Worm (Caenorhabditis elegans): ENCODE data around the gene F07H5.7.
A peak's percentile ranks its signal among the peaks of the same experiment; 100 is the strongest.

F07H5.7 gene

ce11 chrII:8818978-8819896 lies 25.3 kb upstream of the F07H5.7 start, which contains the start of gene F46C5.10:
Gene F46C5.10 (minus strand): TSS chrII:8819028.
- TF ChIP-seq nhr-76 (tag; optimal IDR thresholded peaks at IDR 0.05), result no peak
- no peak for TF ChIP-seq dmd-9 (GFP tag; IDR thresholded peaks at IDR 0.05)
- no peak for TF ChIP-seq Y5F2A.4 (GFP tag; optimal IDR thresholded peaks at IDR 0.05)
- peak; percentile 49 for TF ChIP-seq nhr-6 (tag; optimal IDR thresholded peaks at IDR 0.05)
- TF ChIP-seq daf-8 (GFP tag; IDR thresholded peaks at IDR 0.05), result no peak
- no peak for TF ChIP-seq spr-3 (GFP tag; optimal IDR thresholded peaks at IDR 0.05)
- TF ChIP-seq nhr-10 (tag; optimal IDR thresholded peaks at IDR 0.05), result no peak
- no peak for TF ChIP-seq hlh-11 (tag; optimal IDR thresholded peaks at IDR 0.05)
- TF ChIP-seq daf-19 (GFP tag; conservative IDR thresholded peaks at IDR 0.05), result no peak
- TF ChIP-seq R02D3.7 (tag; optimal IDR thresholded peaks at IDR 0.05), result no peak
- TF ChIP-seq fos-1 (tag; optimal IDR thresholded peaks at IDR 0.05), result no peak
- no peak for TF ChIP-seq mdt-29 (GFP tag; IDR thresholded peaks at IDR 0.05)
- no peak for TF ChIP-seq mdl-1 (tag; optimal IDR thresholded peaks at IDR 0.05)
- TF ChIP-seq lsy-2 (tag; optimal IDR thresholded peaks at IDR 0.05), result peak; percentile 10 to 53
- no peak for TF ChIP-seq F26F4.8 (GFP tag; conservative IDR thresholded peaks at IDR 0.05)
- no peak for TF ChIP-seq aly-2 (tag; optimal IDR thresholded peaks at IDR 0.05)
- TF ChIP-seq gei-8 (GFP tag; optimal IDR thresholded peaks at IDR 0.05), result no peak
- TF ChIP-seq cey-2 (tag; optimal IDR thresholded peaks at IDR 0.05; ENCODE audit: borderline replicate concordance, insufficient read depth), result no peak
- no peak for TF ChIP-seq mxl-3 (GFP tag; optimal IDR thresholded peaks at IDR 0.05)
- TF ChIP-seq daf-12 (tag; optimal IDR thresholded peaks at IDR 0.05), result no peak
- no peak for TF ChIP-seq spr-1 (tag; optimal IDR thresholded peaks at IDR 0.05)
- no peak for TF ChIP-seq T20F7.1 (GFP tag; optimal IDR thresholded peaks at IDR 0.05)
- no peak for TF ChIP-seq snpc-1.2 (GFP tag; IDR thresholded peaks at IDR 0.05)
- TF ChIP-seq sdz-12 (GFP tag; optimal IDR thresholded peaks at IDR 0.05), result no peak
- no peak for TF ChIP-seq nhr-41 (GFP tag; IDR thresholded peaks at IDR 0.05)
- no peak for TF ChIP-seq unc-39 (tag; optimal IDR thresholded peaks at IDR 0.05)
- TF ChIP-seq ceh-44 (GFP tag; IDR thresholded peaks at IDR 0.05), result no peak
- TF ChIP-seq nhr-28 (tag; optimal IDR thresholded peaks at IDR 0.05), result peak; percentile 25
- no peak for TF ChIP-seq lin-29 (GFP tag; IDR thresholded peaks at IDR 0.05)
- TF ChIP-seq mep-1 (tag; optimal IDR thresholded peaks at IDR 0.05), result peak; percentile 65
- TF ChIP-seq ceh-28 (tag; optimal IDR thresholded peaks at IDR 0.05), result no peak
- TF ChIP-seq skn-1 (tag; optimal IDR thresholded peaks at IDR 0.05), result no peak
- TF ChIP-seq egl-43 (GFP tag; IDR thresholded peaks at IDR 0.05), result no peak
- no peak for TF ChIP-seq nhr-237 (tag; optimal IDR thresholded peaks at IDR 0.05)
- TF ChIP-seq zip-2 (tag; optimal IDR thresholded peaks at IDR 0.05), result no peak
- TF ChIP-seq F44E2.7 (GFP tag; IDR thresholded peaks at IDR 0.05), result no peak
- TF ChIP-seq tra-1 (GFP tag; IDR thresholded peaks at IDR 0.05), result no peak
- no peak for TF ChIP-seq arid-1 (GFP tag; conservative IDR thresholded peaks at IDR 0.05)
- TF ChIP-seq dmd-6 (GFP tag; IDR thresholded peaks at IDR 0.05), result no peak
- TF ChIP-seq lir-3 (tag; optimal IDR thresholded peaks at IDR 0.05), result no peak
- no peak for TF ChIP-seq Y48G9A.11 (GFP tag; IDR thresholded peaks at IDR 0.05)
- no peak for TF ChIP-seq lim-7 (GFP tag; IDR thresholded peaks at IDR 0.05)
- TF ChIP-seq aha-1 (tag), result peak; percentile 65
- no peak for TF ChIP-seq ZK337.2 (GFP tag; IDR thresholded peaks at IDR 0.05)
- TF ChIP-seq Y105C5A.15 (GFP tag; IDR thresholded peaks at IDR 0.05), result no peak
- no peak for TF ChIP-seq dpl-1 (GFP tag; optimal IDR thresholded peaks at IDR 0.05)
- no peak for TF ChIP-seq ceh-32 (tag; optimal IDR thresholded peaks at IDR 0.05; ENCODE audit: poor library complexity)
- no peak for TF ChIP-seq snpc-4 (tag; optimal IDR thresholded peaks at IDR 0.05)
- TF ChIP-seq saeg-2 (GFP tag; IDR thresholded peaks at IDR 0.05), result no peak
- no peak for TF ChIP-seq nhr-42 (GFP tag; IDR thresholded peaks at IDR 0.05)
- no peak for TF ChIP-seq unc-130 (GFP tag; optimal IDR thresholded peaks at IDR 0.05)
